Fruit fly (Drosophila melanogaster) whole organism, embryonic: Measurements from ENCODE around the gene CG8870.

Experiments used
- Ada2b ChIP-seq: fragments of 200-800 bp; sonication (Bioruptor generic); IDR thresholded peaks from 2 replicates; pipeline ENCODE4 v1.3.6; 2022; ENCODE audit warnings: missing biosample characterization, missing genetic modification characterization
- BEAF-32 ChIP-seq: fragments of 200-800 bp; sonication (Bioruptor generic); optimal IDR thresholded peaks from 3 replicates; lab custom pipeline; 2017; ENCODE audit warnings: missing biosample characterization, missing genetic modification characterization, mild to moderate bottlenecking, moderate library complexity, missing genetic modification reagents
- CG10209 ChIP-seq: fragments of 200-800 bp; sonication (Bioruptor generic); optimal IDR thresholded peaks from 3 replicates; lab custom pipeline; 2017; ENCODE audit warnings: missing biosample characterization, mild to moderate bottlenecking, missing genetic modification characterization, missing genetic modification reagents
- CG10267 ChIP-seq: fragments of 200-800 bp; sonication (Bioruptor generic); optimal IDR thresholded peaks from 2 replicates; lab custom pipeline; 2018; ENCODE audit warnings: missing biosample characterization, mild to moderate bottlenecking, missing genetic modification characterization, moderate library complexity
- CG10565 ChIP-seq: fragments of 200-800 bp; sonication (Bioruptor generic); optimal IDR thresholded peaks from 3 replicates; lab custom pipeline; 2016; ENCODE audit warnings: missing biosample characterization, mild to moderate bottlenecking, missing genetic modification characterization
- CG11093 ChIP-seq: fragments of 200-800 bp; sonication (Bioruptor generic); IDR thresholded peaks from 3 replicates; pipeline ENCODE4 v1.3.6; 2022; ENCODE audit warnings: missing biosample characterization, missing genetic modification characterization
- CG12769 ChIP-seq: fragments of 200-800 bp; sonication (Bioruptor generic); optimal IDR thresholded peaks from 2 replicates; lab custom pipeline; 2019; ENCODE audit warnings: missing biosample characterization, mild to moderate bottlenecking, missing genetic modification characterization, moderate library complexity
- CG13123 ChIP-seq: fragments of 200-800 bp; sonication (Bioruptor generic); optimal IDR thresholded peaks from 2 replicates; lab custom pipeline; 2016; ENCODE audit warnings: missing biosample characterization, missing genetic modification characterization
- CG14860 ChIP-seq: fragments of 200-800 bp; sonication (Bioruptor generic); IDR thresholded peaks from 3 replicates; pipeline ENCODE4 v1.3.6; 2022; ENCODE audit warnings: missing biosample characterization, missing genetic modification characterization; ENCODE audit not compliant: partially characterized antibody
- CG1529 ChIP-seq: fragments of 200-800 bp; sonication (Bioruptor generic); optimal IDR thresholded peaks from 3 replicates; lab custom pipeline; 2018; ENCODE audit warnings: missing biosample characterization, missing genetic modification characterization
- CG17385 ChIP-seq: fragments of 200-800 bp; sonication (Bioruptor generic); optimal IDR thresholded peaks from 3 replicates; lab custom pipeline; 2018; ENCODE audit warnings: missing biosample characterization, mild to moderate bottlenecking, missing genetic modification characterization
- CG18011 ChIP-seq: fragments of 200-800 bp; sonication (Bioruptor generic); optimal IDR thresholded peaks from 2 replicates; lab custom pipeline; 2017; ENCODE audit warnings: missing biosample characterization, missing genetic modification characterization, mild to moderate bottlenecking, moderate library complexity, missing genotype
- CG18599 ChIP-seq: fragments of 200-800 bp; sonication (Bioruptor generic); optimal IDR thresholded peaks from 3 replicates; lab custom pipeline; 2017; ENCODE audit warnings: missing biosample characterization, missing genetic modification characterization, mild to moderate bottlenecking, moderate library complexity, missing genetic modification reagents
- CG31224 ChIP-seq: fragments of 200-800 bp; sonication (Bioruptor generic); IDR thresholded peaks from 2 replicates; pipeline ENCODE4 v1.3.6; 2022; ENCODE audit warnings: missing biosample characterization, missing genetic modification characterization
- CG34422 ChIP-seq: fragments of 200-800 bp; sonication (Bioruptor generic); IDR thresholded peaks from 3 replicates; pipeline ENCODE4 v1.3.6; 2022; ENCODE audit warnings: missing biosample characterization, missing genetic modification characterization
- CG4820 ChIP-seq: fragments of 200-800 bp; sonication (Bioruptor generic); optimal IDR thresholded peaks from 3 replicates; lab custom pipeline; 2016; ENCODE audit warnings: missing biosample characterization, missing genetic modification characterization
- CG4854 ChIP-seq: fragments of 200-800 bp; sonication (Bioruptor generic); optimal IDR thresholded peaks from 2 replicates; lab custom pipeline; 2016; ENCODE audit warnings: missing biosample characterization, missing genetic modification characterization, inconsistent platforms
- CG5245 ChIP-seq: fragments of 200-800 bp; sonication (Bioruptor generic); optimal IDR thresholded peaks from 3 replicates; lab custom pipeline; 2016; ENCODE audit warnings: missing biosample characterization, missing genetic modification characterization
- CG8765 ChIP-seq: fragments of 200-800 bp; sonication (Bioruptor generic); IDR thresholded peaks from 2 replicates; pipeline ENCODE4 v1.3.6; 2022; ENCODE audit warnings: missing biosample characterization, missing genetic modification characterization
- Dfd ChIP-seq, 2 experiments: fragments of >200 bp; optimal IDR thresholded peaks; 2 replicates each; lab custom pipeline; 2017; ENCODE audit warnings: missing biosample characterization in 2 of 2, missing genetic modification characterization in 2 of 2
- GATAe ChIP-seq: fragments of 200-800 bp; sonication (Bioruptor generic); conservative IDR thresholded peaks from 2 replicates; pipeline ENCODE4 v1.3.6; 2022; ENCODE audit warnings: missing biosample characterization, missing genetic modification characterization
- Gug ChIP-seq: fragments of 200-800 bp; sonication (Bioruptor generic); IDR thresholded peaks from 4 replicates; pipeline ENCODE4 v1.3.6; 2022; ENCODE audit warnings: missing biosample characterization, missing genetic modification characterization
- HLHmδ ChIP-seq: fragments of 200-800 bp; sonication (Bioruptor generic); optimal IDR thresholded peaks from 2 replicates; lab custom pipeline; 2018; ENCODE audit warnings: missing biosample characterization, mild to moderate bottlenecking, missing genetic modification characterization, moderate library complexity
- Hey ChIP-seq: fragments of 200-800 bp; sonication (Bioruptor generic); optimal IDR thresholded peaks from 3 replicates; lab custom pipeline; 2018; ENCODE audit warnings: missing biosample characterization, mild to moderate bottlenecking, missing genetic modification characterization
- Jarid2 ChIP-seq: fragments of 200-800 bp; sonication (Bioruptor generic); optimal IDR thresholded peaks from 3 replicates; lab custom pipeline; 2017; ENCODE audit warnings: mild to moderate bottlenecking, missing biosample characterization, missing genetic modification reagents, missing genetic modification characterization
- Lim3 ChIP-seq: fragments of 200-800 bp; sonication (Bioruptor generic); IDR thresholded peaks from 2 replicates; pipeline ENCODE4 v1.3.6; 2022; ENCODE audit warnings: missing biosample characterization, missing genetic modification characterization
- Lpt ChIP-seq: fragments of >200 bp; optimal IDR thresholded peaks from 2 replicates; lab custom pipeline; 2018; ENCODE audit warnings: missing biosample characterization, missing genetic modification characterization
- Nf-YC ChIP-seq: fragments of 200-800 bp; optimal IDR thresholded peaks from 3 replicates; lab custom pipeline; 2019; ENCODE audit warnings: missing biosample characterization, mild to moderate bottlenecking, missing genetic modification characterization, moderate library complexity
- Optix ChIP-seq: fragments of 200-800 bp; sonication (Bioruptor generic); IDR thresholded peaks from 3 replicates; pipeline ENCODE4 v1.3.6; 2022; ENCODE audit warnings: missing biosample characterization, missing genetic modification characterization
- Sox100B ChIP-seq: fragments of 200-800 bp; sonication (Bioruptor generic); optimal IDR thresholded peaks from 3 replicates; lab custom pipeline; 2018; ENCODE audit warnings: missing biosample characterization, mild to moderate bottlenecking, missing genetic modification characterization
- Sry-δ ChIP-seq: fragments of 200-800 bp; sonication (Bioruptor generic); optimal IDR thresholded peaks from 2 replicates; lab custom pipeline; 2016; ENCODE audit warnings: missing biosample characterization, missing genetic modification characterization
- bigmax ChIP-seq: fragments of 200-800 bp; sonication (Bioruptor generic); optimal IDR thresholded peaks from 2 replicates; lab custom pipeline; 2018; ENCODE audit warnings: missing biosample characterization, mild to moderate bottlenecking, missing genetic modification characterization
- bowl ChIP-seq: fragments of 200-800 bp; sonication (Bioruptor generic); IDR thresholded peaks from 2 replicates; pipeline ENCODE4 v1.3.6; 2022; ENCODE audit warnings: missing biosample characterization, missing genetic modification characterization
- caup ChIP-seq: fragments of 200-800 bp; sonication (Bioruptor generic); optimal IDR thresholded peaks from 3 replicates; lab custom pipeline; 2017; ENCODE audit warnings: missing biosample characterization, mild to moderate bottlenecking, missing genetic modification characterization, moderate library complexity; ENCODE audit not compliant: severe bottlenecking
- emc ChIP-seq: fragments of 200-800 bp; sonication (Bioruptor generic); optimal IDR thresholded peaks from 2 replicates; lab custom pipeline; 2016; ENCODE audit warnings: missing biosample characterization, missing genetic modification characterization
- ewg ChIP-seq: fragments of 200-800 bp; sonication (Bioruptor generic); optimal IDR thresholded peaks from 3 replicates; lab custom pipeline; 2017; ENCODE audit warnings: mild to moderate bottlenecking, missing biosample characterization, missing genetic modification reagents, missing genetic modification characterization
- gt ChIP-seq: fragments of 200-800 bp; sonication (Bioruptor generic); IDR thresholded peaks from 2 replicates; pipeline ENCODE4 v1.3.6; 2022; ENCODE audit warnings: missing biosample characterization, missing genetic modification characterization
- her ChIP-seq: fragments of 200-800 bp; sonication (Bioruptor generic); optimal IDR thresholded peaks from 2 replicates; lab custom pipeline; 2016; ENCODE audit warnings: missing biosample characterization, missing genetic modification characterization
- lbe ChIP-seq: fragments of 200-800 bp; sonication (Bioruptor generic); optimal IDR thresholded peaks from 2 replicates; lab custom pipeline; 2016; ENCODE audit warnings: missing biosample characterization, mild to moderate bottlenecking, missing genetic modification characterization
- maf-S ChIP-seq: fragments of 200-800 bp; sonication (Bioruptor generic); optimal IDR thresholded peaks from 2 replicates; lab custom pipeline; 2016; ENCODE audit warnings: missing biosample characterization, missing genetic modification characterization
- odd ChIP-seq: fragments of 200-800 bp; sonication (Bioruptor generic); optimal IDR thresholded peaks from 2 replicates; lab custom pipeline; 2017; ENCODE audit warnings: missing biosample characterization, mild to moderate bottlenecking, missing genetic modification characterization
- onecut ChIP-seq: fragments of 200-800 bp; sonication (Bioruptor generic); IDR thresholded peaks from 2 replicates; pipeline ENCODE4 v1.3.6; 2022; ENCODE audit warnings: missing biosample characterization, missing genetic modification characterization
- pan ChIP-seq, 4 experiments: fragments of >200 bp in 3 of 4; fragments of 200-800 bp in 1 of 4; sonication (Bioruptor generic) in 1 of 4; optimal IDR thresholded peaks in 3 of 4; IDR thresholded peaks in 1 of 4; 2 replicates each; pipeline versions ENCODE4 v1.3.6 to Lab custom; 2017 to 2022; ENCODE audit warnings: missing biosample characterization in 2 of 4, missing genetic modification characterization in 2 of 4, mixed read lengths in 1 of 4
- pros ChIP-seq: fragments of 200-800 bp; sonication (Bioruptor generic); optimal IDR thresholded peaks from 3 replicates; lab custom pipeline; 2019; ENCODE audit warnings: missing biosample characterization, mild to moderate bottlenecking, missing genetic modification characterization, moderate library complexity
- ro ChIP-seq: fragments of 200-800 bp; sonication (Bioruptor generic); IDR thresholded peaks from 2 replicates; pipeline ENCODE4 v1.3.6; 2022; ENCODE audit warnings: missing biosample characterization, missing genetic modification characterization
- schlank ChIP-seq: fragments of 200-800 bp; sonication (Bioruptor generic); optimal IDR thresholded peaks from 2 replicates; lab custom pipeline; 2018; ENCODE audit warnings: missing biosample characterization, mild to moderate bottlenecking, missing genetic modification characterization
- sisA ChIP-seq: fragments of 200-800 bp; sonication (Bioruptor generic); IDR thresholded peaks from 2 replicates; pipeline ENCODE4 v1.3.6; 2022; ENCODE audit warnings: missing biosample characterization, missing genetic modification characterization
- sna ChIP-seq: fragments of 200-800 bp; sonication (Bioruptor generic); IDR thresholded peaks from 2 replicates; pipeline ENCODE4 v1.3.6; 2022; ENCODE audit warnings: missing biosample characterization, missing genetic modification characterization; ENCODE audit not compliant: partially characterized antibody
- stwl ChIP-seq: fragments of 200-800 bp; sonication (Bioruptor generic); optimal IDR thresholded peaks from 3 replicates; lab custom pipeline; 2018; ENCODE audit warnings: missing biosample characterization, mild to moderate bottlenecking, missing genetic modification characterization, moderate library complexity
- zen2 ChIP-seq: fragments of 200-800 bp; sonication (Bioruptor generic); IDR thresholded peaks from 3 replicates; pipeline ENCODE4 v1.3.6; 2022; ENCODE audit warnings: missing biosample characterization, missing genetic modification characterization; ENCODE audit not compliant: partially characterized antibody

The CG8870 gene

DNA sequence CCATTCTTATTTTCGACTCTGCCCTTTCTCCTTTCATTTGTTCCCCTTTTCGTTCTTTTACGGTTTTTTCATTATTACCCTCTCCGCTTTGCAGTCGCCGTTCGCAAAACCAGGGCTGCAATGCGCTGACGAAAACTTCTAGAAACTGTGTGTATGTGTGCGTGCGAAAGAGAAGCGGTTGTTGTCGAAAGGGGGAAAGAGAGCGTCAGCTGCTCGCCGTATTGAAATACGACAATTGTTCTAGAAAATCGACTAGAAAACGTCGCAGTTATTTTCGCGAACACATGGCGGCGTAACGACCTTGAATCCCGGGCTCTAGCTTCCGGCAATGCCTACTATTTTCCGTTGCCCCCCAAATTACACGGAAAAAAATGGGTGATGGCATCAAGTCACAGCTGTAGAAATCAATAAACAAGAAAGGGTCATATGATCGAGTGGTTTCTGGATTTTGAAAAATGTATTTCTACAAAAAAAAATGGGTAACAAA lies 3.1 kb downstream of the CG8870 start (continued):
- TF ChIP-seq zen2 (GFP tag; lab: Robert Waterston, UW) (no peak), sisA (GFP tag; lab: Robert Waterston, UW) (no peak), CG4854 (no peak), CG13123 (GFP tag; lab: Kevin White, UChicago) (no peak), her (no peak), ewg (GFP tag; lab: Kevin White, UChicago) (no peak), caup (GFP tag; lab: Kevin White, UChicago) (no peak), CG1529 (no peak), pan (optimal IDR thresholded peaks at IDR 0.05; lab: Kevin White, UChicago) (no peak), pan (GFP tag; optimal IDR thresholded peaks at IDR 0.05 in 1 of 2, IDR thresholded peaks at IDR 0.05 in 1 of 2) (peak in 1 of 2 experiments; percentile 7), Hey (no peak), CG5245 (no peak), CG18011 (GFP tag; lab: Kevin White, UChicago) (no peak), bigmax (GFP tag; lab: Kevin White, UChicago) (no peak), HLHmδ (GFP tag; lab: Kevin White, UChicago) (no peak), Sox100B (GFP tag; lab: Kevin White, UChicago) (no peak), Lim3 (GFP tag; lab: Robert Waterston, UW) (no peak), lbe (no peak), odd (GFP tag; lab: Kevin White, UChicago) (no peak), CG31224 (GFP tag; lab: Robert Waterston, UW) (no peak), CG34422 (GFP tag; lab: Robert Waterston, UW) (peak; percentile 48; the same call in 1 of the 3 replicates), CG10565 (GFP tag; lab: Kevin White, UChicago) (no peak), CG14860 (GFP tag; lab: Robert Waterston, UW) (no peak), CG10209 (GFP tag; lab: Kevin White, UChicago) (no peak), Sry-δ (GFP tag; lab: Kevin White, UChicago) (no peak), stwl (tag; lab: Kevin White, UChicago) (peak; percentile 7), CG8765 (GFP tag; lab: Robert Waterston, UW) (no peak), emc (GFP tag; lab: Kevin White, UChicago) (no peak), CG12769 (tag; lab: Kevin White, UChicago) (no peak), gt (GFP tag; lab: Robert Waterston, UW) (no peak), CG10267 (tag; lab: Kevin White, UChicago) (no peak), CG17385 (peak; percentile 35), schlank (tag; lab: Kevin White, UChicago) (no peak), BEAF-32 (no peak), Nf-YC (no peak), pros (no peak), onecut (GFP tag; lab: Robert Waterston, UW) (no peak; the same call in 1 of the 2 replicates), Jarid2 (no peak), sna (GFP tag; lab: Robert Waterston, UW) (no peak), Gug (GFP tag; lab: Robert Waterston, UW) (no peak), Ada2b (peak; percentile 28; the same call in 1 of the 2 replicates), bowl (peak; percentile 42; the same call in 1 of the 2 replicates), CG11093 (no peak), ro (no peak), maf-S (GFP tag; lab: Kevin White, UChicago) (no peak), CG18599 (GFP tag; lab: Kevin White, UChicago) (no peak), GATAe (GFP tag; lab: Robert Waterston, UW) (no peak), Dfd (GFP tag; optimal IDR thresholded peaks at IDR 0.05; lab: Kevin White, UChicago) (no peak), Optix (no peak), CG4820 (GFP tag; lab: Kevin White, UChicago) (no peak), Lpt (GFP tag; lab: Kevin White, UChicago) (no peak)
